Fruit fly (Drosophila melanogaster) whole organism, prepupa: ENCODE measurements around the gene CG43391.
"Not testable (repeated sequence)": the region's sequence is repeated elsewhere in the genome, so short reads cannot be mapped to it uniquely, and the experiment has no call there.

ENCODE experiments used
- CG11294 ChIP-seq: fragments of 200-800 bp; sonication (Bioruptor generic); IDR thresholded peaks from 2 replicates; pipeline ENCODE4 v1.3.6; 2022; ENCODE audit warnings: missing biosample characterization, missing genetic modification characterization
- CG11762 ChIP-seq: fragments of 200-800 bp; sonication (Bioruptor generic); optimal IDR thresholded peaks from 3 replicates; lab custom pipeline; 2016; ENCODE audit warnings: missing biosample characterization, missing genetic modification characterization; ENCODE audit not compliant: insufficient read depth
- CG6854 ChIP-seq: fragments of 200-800 bp; sonication (Bioruptor generic); optimal IDR thresholded peaks from 2 replicates; lab custom pipeline; 2017; ENCODE audit warnings: missing biosample characterization, mild to moderate bottlenecking, missing genetic modification characterization
- Eip75B ChIP-seq: fragments of 200-800 bp; sonication (Bioruptor generic); optimal IDR thresholded peaks from 3 replicates; lab custom pipeline; 2016; ENCODE audit warnings: missing biosample characterization, missing genetic modification characterization
- Gug ChIP-seq: fragments of 200-800 bp; sonication (Bioruptor generic); IDR thresholded peaks from 2 replicates; pipeline ENCODE4 v1.3.6; 2022; ENCODE audit warnings: missing biosample characterization, missing genetic modification characterization
- OdsH ChIP-seq: fragments of 200-800 bp; sonication (Bioruptor generic); optimal IDR thresholded peaks from 3 replicates; lab custom pipeline; 2016; ENCODE audit warnings: missing biosample characterization, missing genetic modification characterization
- Sox15 ChIP-seq: fragments of 200-800 bp; sonication (Bioruptor generic); optimal IDR thresholded peaks from 3 replicates; lab custom pipeline; 2016; ENCODE audit warnings: missing biosample characterization, missing genetic modification characterization
- dsx ChIP-seq: fragments of 200-800 bp; optimal IDR thresholded peaks from 3 replicates; lab custom pipeline; 2019; ENCODE audit warnings: missing biosample characterization, mild to moderate bottlenecking, missing genetic modification characterization, moderate library complexity; ENCODE audit not compliant: poor library complexity, severe bottlenecking
- eg ChIP-seq: fragments of 200-800 bp; sonication (Bioruptor generic); IDR thresholded peaks from 3 replicates; pipeline ENCODE4 v1.3.6; 2022; ENCODE audit warnings: missing biosample characterization, missing genetic modification characterization
- svp ChIP-seq: fragments of 200-800 bp; sonication (Bioruptor generic); peaks from one replicate; lab custom pipeline; 2016; ENCODE audit warnings: missing biosample characterization, missing genetic modification characterization

DNA sequence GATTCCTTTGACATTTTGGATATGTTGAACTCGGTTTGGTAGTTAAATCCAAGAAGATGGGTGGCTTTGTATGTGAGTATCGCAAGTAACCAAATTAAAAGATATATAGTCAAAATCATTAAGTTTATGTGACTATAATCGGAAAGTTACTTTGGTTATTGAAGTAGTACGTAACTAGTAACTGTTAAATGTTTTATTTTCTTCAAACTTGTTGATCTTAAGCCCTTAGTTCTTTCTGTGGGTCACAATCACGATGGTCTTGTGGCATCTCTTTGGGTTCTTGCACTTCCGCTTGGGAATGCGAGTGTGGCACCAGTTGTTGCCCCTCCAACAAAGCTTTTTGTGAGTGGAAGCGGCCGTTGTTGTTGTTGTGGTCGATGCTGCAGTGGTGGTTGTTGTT lies 3.9 kb downstream of the CG43391 start, which contains the start of gene CG33489:
- not testable (repeated sequence) for TF ChIP-seq Gug (GFP tag; lab: Robert Waterston, UW); Eip75B (GFP tag; lab: Kevin White, UChicago); dsx (GFP tag; lab: Kevin White, UChicago); eg; svp (GFP tag; lab: Kevin White, UChicago); CG11294; Sox15 (GFP tag; lab: Kevin White, UChicago); CG6854 (GFP tag; lab: Kevin White, UChicago); CG11762 (GFP tag; lab: Kevin White, UChicago); OdsH
